Worm (Caenorhabditis elegans) whole organism, young adult: ENCODE measurements around the gene exos-4.1.

Experiments
- B0019.2 ChIP-seq: fragments of 200-800 bp; sonication (Bioruptor generic); conservative IDR thresholded peaks from 2 replicates; pipeline ENCODE4 v1.3.6; 2022; ENCODE audit warnings: missing genetic modification reagents, missing genetic modification characterization, missing compliant biosample characterization
- B0035.1 ChIP-seq: sonication (generic microtip); optimal IDR thresholded peaks from 2 replicates; lab custom pipeline; 2016; ENCODE audit warnings: missing genetic modification characterization, mild to moderate bottlenecking, missing compliant biosample characterization, missing genotype, missing genetic modification reagents
- C06A6.2 ChIP-seq: fragments of 200-800 bp; sonication (Bioruptor generic); conservative IDR thresholded peaks from 2 replicates; pipeline ENCODE4 v1.3.6; 2022; ENCODE audit warnings: missing genetic modification characterization, missing compliant biosample characterization
- C17E4.6 ChIP-seq: fragments of 200-800 bp; sonication (Bioruptor generic); IDR thresholded peaks from 2 replicates; pipeline ENCODE4 v1.3.6; 2022; ENCODE audit warnings: missing genetic modification reagents, missing genetic modification characterization, missing compliant biosample characterization
- F22D6.2 ChIP-seq: sonication (generic microtip); optimal IDR thresholded peaks from 2 replicates; lab custom pipeline; 2016; ENCODE audit warnings: mild to moderate bottlenecking, missing genetic modification characterization, missing compliant biosample characterization
- F57A8.1 ChIP-seq: fragments of 200-800 bp; sonication (Bioruptor generic); optimal IDR thresholded peaks from 2 replicates; lab custom pipeline; 2018; ENCODE audit warnings: mild to moderate bottlenecking, missing genetic modification characterization, moderate library complexity, missing compliant biosample characterization
- K11D2.4 ChIP-seq: fragments of 200-800 bp; sonication (Bioruptor generic); IDR thresholded peaks from 2 replicates; pipeline ENCODE4 v1.3.6; 2022; ENCODE audit warnings: missing genetic modification reagents, missing genetic modification characterization, missing compliant biosample characterization
- Y56A3A.18 ChIP-seq: fragments of 200-800 bp; sonication (Bioruptor generic); IDR thresholded peaks from 2 replicates; pipeline ENCODE4 v1.3.6; 2022; ENCODE audit warnings: missing genetic modification reagents, missing genetic modification characterization, missing compliant biosample characterization
- ama-1 ChIP-seq, 3 experiments: fragments of 150-350 bp in 1 of 3; sonication (generic microtip) in 2 of 3; optimal IDR thresholded peaks; 2 replicates each; lab custom pipeline; 2014 to 2018; ENCODE audit warnings: missing biosample characterization in 2 of 3, missing genetic modification characterization in 2 of 3, missing genetic modification reagents in 2 of 3
- aptf-3 ChIP-seq: fragments of 200-800 bp; sonication (Bioruptor generic); IDR thresholded peaks from 2 replicates; pipeline ENCODE4 v1.3.6; 2022; ENCODE audit warnings: missing genetic modification characterization, missing compliant biosample characterization
- athp-1 ChIP-seq: sonication (generic microtip); optimal IDR thresholded peaks from 2 replicates; lab custom pipeline; 2017; ENCODE audit warnings: mild to moderate bottlenecking, missing genetic modification characterization, missing compliant biosample characterization
- attf-5 ChIP-seq: fragments of 200-800 bp; sonication (Bioruptor generic); optimal IDR thresholded peaks from 2 replicates; lab custom pipeline; 2018; ENCODE audit warnings: mild to moderate bottlenecking, missing genetic modification characterization, missing compliant biosample characterization
- cebp-1 ChIP-seq, 2 experiments: fragments of 200-800 bp in 1 of 2; sonication (Bioruptor generic) in 1 of 2; sonication (generic microtip) in 1 of 2; IDR thresholded peaks in 1 of 2; optimal IDR thresholded peaks in 1 of 2; 2 replicates each; pipeline versions ENCODE4 v1.3.6 to Lab custom; 2017 to 2022; ENCODE audit warnings: missing compliant biosample characterization in 2 of 2, missing genetic modification characterization in 2 of 2, mild to moderate bottlenecking in 1 of 2, missing genetic modification reagents in 1 of 2, moderate library complexity in 1 of 2
- cebp-2 ChIP-seq: fragments of 200-800 bp; sonication (Bioruptor generic); IDR thresholded peaks from 2 replicates; pipeline ENCODE4 v1.3.6; 2022; ENCODE audit warnings: missing genetic modification characterization, missing compliant biosample characterization
- ceh-27 ChIP-seq: fragments of 200-800 bp; sonication (Bioruptor generic); optimal IDR thresholded peaks from 2 replicates; lab custom pipeline; 2018; ENCODE audit warnings: mild to moderate bottlenecking, missing genetic modification characterization, moderate library complexity, missing compliant biosample characterization
- chd-7 ChIP-seq: sonication (generic microtip); optimal IDR thresholded peaks from 2 replicates; lab custom pipeline; 2016; ENCODE audit warnings: mild to moderate bottlenecking, missing genetic modification characterization, moderate library complexity, missing compliant biosample characterization
- egrh-3 ChIP-seq: fragments of 200-800 bp; sonication (Bioruptor generic); IDR thresholded peaks from 2 replicates; pipeline ENCODE4 v1.3.6; 2022; ENCODE audit warnings: missing genetic modification reagents, missing genetic modification characterization, missing compliant biosample characterization
- ets-4 ChIP-seq: fragments of 200-800 bp; sonication (Bioruptor generic); optimal IDR thresholded peaks from 2 replicates; lab custom pipeline; 2018; ENCODE audit warnings: mild to moderate bottlenecking, missing genetic modification characterization, missing compliant biosample characterization
- madf-6 ChIP-seq: fragments of 200-800 bp; sonication (Bioruptor generic); IDR thresholded peaks from 2 replicates; pipeline ENCODE4 v1.3.6; 2022; ENCODE audit warnings: missing genetic modification reagents, missing genetic modification characterization, missing compliant biosample characterization
- mcd-1 ChIP-seq: fragments of 200-800 bp; sonication (Bioruptor generic); IDR thresholded peaks from 2 replicates; pipeline ENCODE4 v1.3.6; 2022; ENCODE audit warnings: missing genetic modification reagents, missing genetic modification characterization, missing compliant biosample characterization
- mes-4 ChIP-seq: sonication (generic microtip); optimal IDR thresholded peaks from 2 replicates; lab custom pipeline; 2016; ENCODE audit warnings: missing genotype, missing genetic modification characterization, missing compliant biosample characterization
- nfya-1 ChIP-seq: sonication (generic microtip); optimal IDR thresholded peaks from 2 replicates; lab custom pipeline; 2017; ENCODE audit warnings: antibody characterized with exemption, missing compliant biosample characterization, missing genetic modification characterization, borderline replicate concordance; ENCODE audit not compliant: insufficient read depth
- nhr-179 ChIP-seq: sonication (generic microtip); optimal IDR thresholded peaks from 2 replicates; lab custom pipeline; 2016; ENCODE audit warnings: mild to moderate bottlenecking, missing genetic modification characterization, missing compliant biosample characterization
- nhr-80 ChIP-seq: sonication (generic microtip); optimal IDR thresholded peaks from 2 replicates; lab custom pipeline; 2016; ENCODE audit warnings: missing genetic modification characterization, missing compliant biosample characterization
- rcor-1 ChIP-seq: fragments of 200-800 bp; sonication (Bioruptor generic); IDR thresholded peaks from 2 replicates; pipeline ENCODE4 v1.3.6; 2022; ENCODE audit warnings: missing genetic modification reagents, missing genetic modification characterization, missing compliant biosample characterization
- repo-1 ChIP-seq: sonication (generic microtip); optimal IDR thresholded peaks from 2 replicates; lab custom pipeline; 2017; ENCODE audit warnings: mild to moderate bottlenecking, missing genetic modification characterization, missing compliant biosample characterization
- snpc-4 ChIP-seq, 5 experiments: fragments of 150-350 bp in 1 of 5; sonication (generic microtip) in 4 of 5; optimal IDR thresholded peaks; 2 replicates each; lab custom pipeline; 2014 to 2018; ENCODE audit warnings: missing genetic modification characterization in 5 of 5, missing biosample characterization in 3 of 5, antibody characterized with exemption in 2 of 5, mild to moderate bottlenecking in 2 of 5, missing compliant biosample characterization in 2 of 5, missing genotype in 2 of 5, moderate library complexity in 2 of 5, missing genetic modification reagents in 1 of 5
- somi-1 ChIP-seq: fragments of 200-800 bp; sonication (Bioruptor generic); optimal IDR thresholded peaks from 2 replicates; lab custom pipeline; 2018; ENCODE audit warnings: mild to moderate bottlenecking, missing genetic modification characterization, missing compliant biosample characterization
- tbx-9 ChIP-seq: sonication (generic microtip); optimal IDR thresholded peaks from 2 replicates; lab custom pipeline; 2016; ENCODE audit warnings: borderline replicate concordance, missing genetic modification characterization, inconsistent platforms, missing compliant biosample characterization
- tlf-1 ChIP-seq: fragments of 200-800 bp; sonication (Bioruptor generic); optimal IDR thresholded peaks from 2 replicates; lab custom pipeline; 2018; ENCODE audit warnings: mild to moderate bottlenecking, missing genetic modification characterization, missing compliant biosample characterization
- unc-130 ChIP-seq: sonication (generic microtip); optimal IDR thresholded peaks from 2 replicates; lab custom pipeline; 2016; ENCODE audit warnings: missing genetic modification reagents, missing genetic modification characterization, missing compliant biosample characterization
- zfh-2 ChIP-seq: fragments of 200-800 bp; sonication (Bioruptor generic); conservative IDR thresholded peaks from 2 replicates; pipeline ENCODE4 v1.3.6; 2022; ENCODE audit warnings: missing genetic modification reagents, missing genetic modification characterization, missing compliant biosample characterization
- ztf-18 ChIP-seq: sonication (generic microtip); optimal IDR thresholded peaks from 2 replicates; lab custom pipeline; 2016; ENCODE audit warnings: missing genotype, mild to moderate bottlenecking, missing genetic modification characterization, missing compliant biosample characterization
- ztf-25 ChIP-seq: fragments of 200-800 bp; sonication (Bioruptor generic); IDR thresholded peaks from 2 replicates; pipeline ENCODE4 v1.3.6; 2022; ENCODE audit warnings: missing genetic modification reagents, missing genetic modification characterization, missing compliant biosample characterization
- ztf-6 ChIP-seq: fragments of 200-800 bp; sonication (Bioruptor generic); IDR thresholded peaks from 2 replicates; pipeline ENCODE4 v1.3.6; 2022; ENCODE audit warnings: missing genetic modification reagents, missing genetic modification characterization, missing compliant biosample characterization

Gene exos-4.1

DNA sequence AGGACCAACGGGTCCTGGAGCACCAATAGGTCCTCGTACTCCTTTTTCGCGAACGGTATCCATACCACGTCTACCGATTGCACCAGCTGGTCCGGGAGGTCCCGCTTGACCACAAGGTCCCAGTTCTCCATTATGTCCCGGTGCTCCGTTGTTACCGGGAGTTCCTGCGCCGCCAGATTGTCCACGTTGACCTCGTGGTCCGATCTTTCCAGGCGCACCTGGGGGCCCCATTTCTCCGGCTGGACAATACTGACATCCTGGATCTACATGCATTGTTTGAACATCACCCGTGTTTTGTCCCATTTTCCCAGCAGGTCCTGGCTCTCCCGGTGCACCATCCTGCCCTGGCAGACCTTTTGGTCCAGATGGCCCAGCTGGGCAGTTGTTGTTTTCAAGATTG lies 32.8 kb upstream of the exos-4.1 start:
- no peak for TF ChIP-seq chd-7 (tag; lab: Kevin White, UChicago)
- no peak for TF ChIP-seq somi-1 (GFP tag; lab: Kevin White, UChicago)
- no peak for TF ChIP-seq ztf-25 (GFP tag; lab: Robert Waterston, UW)
- TF ChIP-seq zfh-2: peak; percentile 63
- TF ChIP-seq cebp-2: peak; percentile 81; the same call in 1 of the 2 replicates

DNA sequence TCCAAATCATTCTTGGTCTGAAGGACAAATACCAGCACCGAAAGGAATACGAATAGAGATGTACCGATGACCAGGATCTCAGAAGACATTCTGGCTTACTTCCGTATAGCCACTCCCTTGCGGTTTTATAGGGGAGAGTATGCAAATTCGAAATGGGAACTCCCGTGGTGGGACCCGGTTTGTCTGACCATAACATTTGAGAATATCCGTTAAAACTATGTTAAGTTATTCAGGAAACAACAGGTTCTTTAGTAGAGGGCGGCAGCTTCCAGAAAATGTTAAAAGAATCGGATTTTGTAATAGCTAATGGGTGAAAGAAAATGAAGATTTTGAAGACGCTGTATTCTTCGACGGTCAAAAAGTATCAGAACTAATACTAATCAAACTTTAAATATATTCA lies 31.6 kb upstream of the exos-4.1 start, which contains the start of gene col-131:
col-131 (minus strand) TSS at position 101 of the 400 bp plus-strand sequence.
- TF ChIP-seq F22D6.2 (tag; lab: Kevin White, UChicago): no peak
- TF ChIP-seq ceh-27 (GFP tag; lab: Kevin White, UChicago): no peak
- TF ChIP-seq F57A8.1: no peak
- TF ChIP-seq mcd-1 (GFP tag; lab: Robert Waterston, UW): no peak
- TF ChIP-seq B0019.2 (GFP tag; lab: Robert Waterston, UW): no peak
- TF ChIP-seq repo-1 (tag; lab: Kevin White, UChicago): no peak
- TF ChIP-seq tbx-9 (tag; lab: Kevin White, UChicago): no peak
- TF ChIP-seq C17E4.6 (GFP tag; lab: Robert Waterston, UW): no peak
- no peak for TF ChIP-seq madf-6 (GFP tag; lab: Robert Waterston, UW)
- no peak for TF ChIP-seq aptf-3
- TF ChIP-seq tlf-1 (GFP tag; lab: Kevin White, UChicago): no peak
- no peak for TF ChIP-seq ama-1 (optimal IDR thresholded peaks at IDR 0.05; lab: Kevin White, UChicago)
- TF ChIP-seq ama-1 (GFP tag; optimal IDR thresholded peaks at IDR 0.05; lab: Kevin White, UChicago): no peak
- TF ChIP-seq egrh-3 (GFP tag; lab: Robert Waterston, UW): no peak
- TF ChIP-seq ztf-6 (GFP tag; lab: Robert Waterston, UW): no peak
- TF ChIP-seq nhr-80 (tag; lab: Kevin White, UChicago): no peak
- no peak for TF ChIP-seq K11D2.4 (GFP tag; lab: Robert Waterston, UW)

DNA sequence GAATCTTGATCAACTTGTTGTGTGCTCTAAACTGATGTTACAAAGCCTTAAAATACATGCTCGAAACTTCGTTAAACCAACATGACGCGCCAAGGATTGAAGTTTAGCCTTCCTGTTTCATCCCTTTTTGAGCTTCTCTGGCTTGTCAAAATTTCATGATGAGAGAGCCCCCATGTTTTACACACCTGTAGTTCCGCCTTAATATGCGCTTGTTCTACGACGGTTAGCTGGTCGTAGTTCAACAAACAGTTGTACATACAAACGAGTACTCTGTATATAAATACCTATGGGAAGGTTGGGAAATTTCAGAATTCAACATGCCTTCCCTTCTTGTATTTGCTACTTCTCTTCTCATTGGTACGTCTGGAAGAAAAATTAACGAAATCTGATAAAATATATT lies 30.3 kb upstream of the exos-4.1 start, which contains the start of gene scl-6:
scl-6 (plus strand) TSS at position 301 of the 400 bp plus-strand sequence.
- TF ChIP-seq athp-1 (tag; lab: Kevin White, UChicago) (no peak), aptf-3 (no peak), mes-4 (no peak), ztf-18 (tag; lab: Kevin White, UChicago) (no peak), attf-5 (no peak), cebp-1 (GFP tag; IDR thresholded peaks at IDR 0.05; lab: Robert Waterston, UW) (no peak), cebp-1 (tag; optimal IDR thresholded peaks at IDR 0.05; lab: Kevin White, UChicago) (no peak), ets-4 (GFP tag; lab: Kevin White, UChicago) (no peak), nfya-1 (tag; lab: Kevin White, UChicago) (no peak), repo-1 (tag; lab: Kevin White, UChicago) (no peak), Y56A3A.18 (GFP tag; lab: Robert Waterston, UW) (no peak), unc-130 (GFP tag; lab: Kevin White, UChicago) (no peak), snpc-4 (GFP tag; optimal IDR thresholded peaks at IDR 0.05; lab: Kevin White, UChicago) (no peak), snpc-4 (tag; optimal IDR thresholded peaks at IDR 0.05; lab: Kevin White, UChicago) (no peak), rcor-1 (no peak), C06A6.2 (GFP tag; lab: Robert Waterston, UW) (no peak), nhr-179 (tag; lab: Kevin White, UChicago) (no peak), F22D6.2 (tag; lab: Kevin White, UChicago) (no peak), B0035.1 (tag; lab: Kevin White, UChicago) (no peak)
